Worm (Caenorhabditis elegans) whole organism, L4 larva: ENCODE data around the gene T09A5.14.

Experiments
- F26F4.8 ChIP-seq: fragments of 200-800 bp; sonication (Bioruptor generic); conservative IDR thresholded peaks from 2 replicates; pipeline ENCODE4 v1.3.6; 2022; ENCODE audit warnings: missing genetic modification characterization, missing compliant biosample characterization
- F44E2.7 ChIP-seq: fragments of 200-800 bp; sonication (Bioruptor generic); IDR thresholded peaks from 2 replicates; pipeline ENCODE4 v2.1.2; 2022; ENCODE audit warnings: missing genetic modification characterization, missing compliant biosample characterization
- T20F7.1 ChIP-seq: fragments of 200-800 bp; sonication (Bioruptor generic); optimal IDR thresholded peaks from 2 replicates; lab custom pipeline; 2018; ENCODE audit warnings: mild to moderate bottlenecking, missing genetic modification characterization, missing compliant biosample characterization
- Y5F2A.4 ChIP-seq: fragments of 200-800 bp; sonication (Bioruptor generic); optimal IDR thresholded peaks from 2 replicates; lab custom pipeline; 2018; ENCODE audit warnings: mild to moderate bottlenecking, missing genetic modification characterization, missing compliant biosample characterization
- aha-1 ChIP-seq: fragments of 150-350 bp; peaks from one replicate; lab custom pipeline; 2014; ENCODE audit warnings: missing biosample characterization, missing genetic modification characterization
- ama-1 ChIP-seq: fragments of 150-350 bp; optimal IDR thresholded peaks from 2 replicates; lab custom pipeline; 2014; ENCODE audit warnings: inconsistent platforms, mixed read lengths
- arid-1 ChIP-seq: fragments of 200-800 bp; sonication (Bioruptor generic); conservative IDR thresholded peaks from 2 replicates; pipeline ENCODE4 v1.3.6; 2022; ENCODE audit warnings: missing genetic modification reagents, missing genetic modification characterization, missing compliant biosample characterization
- ceh-28 ChIP-seq: fragments of 150-350 bp; optimal IDR thresholded peaks from 2 replicates; lab custom pipeline; 2014; ENCODE audit warnings: missing biosample characterization, missing genetic modification reagents, missing genetic modification characterization
- ceh-32 ChIP-seq: sonication (generic microtip); optimal IDR thresholded peaks from 2 replicates; lab custom pipeline; 2016; ENCODE audit warnings: mild to moderate bottlenecking, missing genetic modification characterization, missing compliant biosample characterization; ENCODE audit not compliant: poor library complexity
- daf-16 ChIP-seq, 3 experiments: sonication (generic microtip); optimal IDR thresholded peaks; 2 replicates each; lab custom pipeline; 2016 to 2017; ENCODE audit warnings: missing genetic modification characterization in 3 of 3, missing genetic modification reagents in 3 of 3, mild to moderate bottlenecking in 2 of 3, missing compliant biosample characterization in 2 of 3, missing biosample characterization in 1 of 3, moderate library complexity in 1 of 3
- dpl-1 ChIP-seq: fragments of 150-350 bp; optimal IDR thresholded peaks from 2 replicates; lab custom pipeline; 2014; ENCODE audit warnings: missing biosample characterization, missing genetic modification reagents, missing genetic modification characterization
- dve-1 ChIP-seq: sonication (generic microtip); optimal IDR thresholded peaks from 2 replicates; lab custom pipeline; 2017; ENCODE audit warnings: antibody characterized with exemption, mild to moderate bottlenecking, missing genetic modification characterization, missing compliant biosample characterization; ENCODE audit not compliant: insufficient read depth
- egl-43 ChIP-seq: fragments of 200-800 bp; sonication (Bioruptor generic); IDR thresholded peaks from 2 replicates; pipeline ENCODE4 v1.3.6; 2022; ENCODE audit warnings: missing genetic modification reagents, missing genetic modification characterization, missing compliant biosample characterization
- fkh-10 ChIP-seq: fragments of 150-350 bp; optimal IDR thresholded peaks from 2 replicates; lab custom pipeline; 2014; ENCODE audit warnings: missing biosample characterization, missing genetic modification reagents, missing genetic modification characterization
- hlh-30 ChIP-seq: sonication (generic microtip); optimal IDR thresholded peaks from 2 replicates; lab custom pipeline; 2017; ENCODE audit warnings: antibody characterized with exemption, mild to moderate bottlenecking, missing genetic modification characterization, missing compliant biosample characterization; ENCODE audit not compliant: insufficient read depth
- hmg-1.1 ChIP-seq: fragments of 200-800 bp; sonication (Bioruptor generic); IDR thresholded peaks from 2 replicates; pipeline ENCODE4 v1.3.6; 2022; ENCODE audit warnings: missing genetic modification reagents, missing genetic modification characterization, missing compliant biosample characterization
- lin-13 ChIP-seq: fragments of 150-350 bp; optimal IDR thresholded peaks from 2 replicates; lab custom pipeline; 2014; ENCODE audit warnings: missing biosample characterization, missing genetic modification reagents, missing genetic modification characterization
- lin-38 ChIP-seq: fragments of 200-800 bp; sonication (Bioruptor generic); IDR thresholded peaks from 2 replicates; pipeline ENCODE4 v1.3.6; 2022; ENCODE audit warnings: missing genetic modification reagents, missing genetic modification characterization, missing compliant biosample characterization
- lsy-2 ChIP-seq, 2 experiments: fragments of 150-350 bp in 1 of 2; sonication (generic microtip) in 1 of 2; optimal IDR thresholded peaks; 2 replicates each; lab custom pipeline; 2014 to 2017; ENCODE audit warnings: missing biosample characterization in 2 of 2, missing genetic modification characterization in 2 of 2
- mes-2 ChIP-seq: sonication (generic microtip); optimal IDR thresholded peaks from 2 replicates; lab custom pipeline; 2016; ENCODE audit warnings: missing genotype, mild to moderate bottlenecking, missing genetic modification characterization, missing compliant biosample characterization; ENCODE audit not compliant: poor library complexity, severe bottlenecking
- nhr-10 ChIP-seq: fragments of 150-350 bp; optimal IDR thresholded peaks from 2 replicates; lab custom pipeline; 2014; ENCODE audit warnings: missing biosample characterization, missing genetic modification characterization
- nhr-11 ChIP-seq: fragments of 150-350 bp; optimal IDR thresholded peaks from 2 replicates; lab custom pipeline; 2014; ENCODE audit warnings: missing biosample characterization, missing genetic modification characterization
- pqm-1 ChIP-seq: sonication (generic microtip); optimal IDR thresholded peaks from 2 replicates; lab custom pipeline; 2017; ENCODE audit warnings: missing biosample characterization, missing genetic modification characterization
- saeg-2 ChIP-seq: fragments of 200-800 bp; sonication (Bioruptor generic); IDR thresholded peaks from 2 replicates; pipeline ENCODE4 v1.3.6; 2022; ENCODE audit warnings: missing genetic modification reagents, missing genetic modification characterization, missing compliant biosample characterization
- set-16 ChIP-seq: fragments of 200-800 bp; sonication (Bioruptor generic); IDR thresholded peaks from 2 replicates; pipeline ENCODE4 v1.3.6; 2022; ENCODE audit warnings: missing genetic modification reagents, missing genetic modification characterization, missing compliant biosample characterization
- unc-130 ChIP-seq: sonication (generic microtip); optimal IDR thresholded peaks from 2 replicates; lab custom pipeline; 2016; ENCODE audit warnings: missing genetic modification reagents, missing genetic modification characterization, missing compliant biosample characterization
- unc-62 ChIP-seq, 3 experiments: fragments of 150-350 bp in 1 of 3; sonication (generic microtip); optimal IDR thresholded peaks in 2 of 3; peaks in 1 of 3; 1 replicate in 1 of 3; 2 replicates in 2 of 3; lab custom pipeline; 2014 to 2017; ENCODE audit warnings: missing biosample characterization in 3 of 3, missing genetic modification characterization in 3 of 3, missing genetic modification reagents in 3 of 3, missing genotype in 1 of 3
- zip-11 ChIP-seq: fragments of 200-800 bp; sonication (Bioruptor generic); IDR thresholded peaks from 2 replicates; pipeline ENCODE4 v1.3.6; 2022; ENCODE audit warnings: missing genetic modification characterization, missing compliant biosample characterization

Gene T09A5.14

DNA sequence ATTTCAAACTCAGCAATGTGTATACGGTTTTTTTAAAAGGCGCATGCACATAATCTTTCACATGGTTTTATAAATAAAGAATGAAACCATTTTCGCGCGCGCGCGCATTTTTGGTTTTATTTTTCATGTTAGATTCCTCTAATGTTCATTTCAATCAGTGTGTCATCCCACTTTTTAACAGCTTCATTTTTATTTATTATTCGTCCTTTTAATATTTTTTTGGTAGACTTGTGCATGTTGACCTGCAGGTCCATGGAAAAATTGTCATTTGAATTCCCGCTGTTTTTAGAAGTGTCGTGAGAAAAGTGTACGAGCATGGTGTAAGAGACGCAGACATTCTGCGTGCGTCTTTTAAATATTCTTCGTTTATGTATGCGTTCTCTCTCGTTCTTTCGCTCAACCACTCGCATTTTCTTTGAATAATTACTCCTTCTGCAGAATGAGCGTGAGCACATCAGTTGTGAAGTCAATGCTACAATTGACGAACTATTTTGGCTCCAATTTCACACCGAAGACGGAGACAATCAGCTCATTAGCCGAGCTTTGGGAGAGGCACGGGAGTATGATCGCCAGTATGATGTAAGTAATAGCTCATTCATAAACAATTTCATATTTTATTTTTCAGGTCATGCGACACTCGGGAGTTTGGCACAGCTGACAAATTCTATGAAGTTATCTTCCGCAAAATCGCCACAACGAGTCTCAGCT is 28.2 kb downstream of the T09A5.14 start, which contains the start of gene lin-5 (continued):
- TF ChIP-seq fkh-10, result peak; percentile 9
- peak; percentile 20 for TF ChIP-seq lin-13 (GFP tag; lab: Kevin White, UChicago)
- no peak for TF ChIP-seq daf-16 (GFP tag; optimal IDR thresholded peaks at IDR 0.05; lab: Kevin White, UChicago)
- peak; percentile 25 for TF ChIP-seq daf-16 (tag; optimal IDR thresholded peaks at IDR 0.05; lab: Kevin White, UChicago)
- peak; percentile 58 for TF ChIP-seq T20F7.1 (GFP tag; lab: Kevin White, UChicago)
- peak in 1 of 2 experiments; percentile 86 for TF ChIP-seq lsy-2 (tag; optimal IDR thresholded peaks at IDR 0.05; lab: Kevin White, UChicago)
- no peak for TF ChIP-seq F44E2.7
- peak; percentile 63 for TF ChIP-seq lin-38
- TF ChIP-seq unc-62 (GFP tag; optimal IDR thresholded peaks at IDR 0.05 in 1 of 2; lab: Kevin White, UChicago), result peak in 1 of 2 experiments; percentile 91
- TF ChIP-seq unc-62 (tag; optimal IDR thresholded peaks at IDR 0.05; lab: Kevin White, UChicago), result no peak
- TF ChIP-seq dpl-1 (GFP tag; lab: Kevin White, UChicago), result peak; percentile 90
- no peak for TF ChIP-seq Y5F2A.4
- TF ChIP-seq nhr-11 (tag; lab: Kevin White, UChicago), result peak; percentile 36
- peak; percentile 4 for TF ChIP-seq dve-1 (tag; lab: Kevin White, UChicago)
- peak; percentile 74 for TF ChIP-seq unc-130 (GFP tag; lab: Kevin White, UChicago)
- TF ChIP-seq hmg-1.1 (GFP tag; lab: Robert Waterston, UW), result peak; percentile 30; the same call in 1 of the 2 replicates
- TF ChIP-seq nhr-10 (tag; lab: Kevin White, UChicago), result no peak
- peak; percentile 94 for TF ChIP-seq aha-1 (tag; lab: Kevin White, UChicago)
- TF ChIP-seq, all 104 proteins: peak for 23

DNA sequence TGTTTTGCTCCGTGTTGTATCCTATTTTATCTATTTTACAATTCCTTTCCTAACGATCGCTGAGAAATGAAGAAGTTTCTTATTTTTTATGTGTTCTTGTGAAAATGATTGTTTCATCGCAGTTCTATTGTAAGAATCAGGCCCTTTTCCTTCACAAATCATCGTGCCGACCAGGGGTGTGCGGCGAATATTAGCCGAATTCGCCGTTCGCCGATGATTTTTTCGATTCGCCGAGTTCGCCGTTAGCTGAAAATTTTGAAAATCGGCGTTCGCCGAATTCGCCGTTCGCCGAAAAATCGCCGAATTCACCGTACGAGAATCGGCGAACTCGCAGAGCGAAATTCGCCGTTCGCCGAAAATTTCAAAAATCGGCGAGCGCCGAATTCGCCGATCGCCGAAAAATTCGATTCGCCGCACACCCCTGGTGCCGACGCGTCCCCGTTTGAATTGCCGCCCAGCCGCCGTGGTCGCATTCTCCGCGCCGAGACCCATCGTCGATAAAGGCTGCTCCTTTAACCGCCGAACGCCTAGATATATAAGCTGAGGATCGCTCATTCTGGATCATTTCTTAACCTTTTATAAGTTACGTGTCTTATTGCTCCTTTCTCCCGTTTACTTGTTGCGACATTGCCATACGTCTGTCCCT is 31.4 kb downstream of the T09A5.14 start:
- TF ChIP-seq hmg-1.1 (GFP tag; lab: Robert Waterston, UW) (no peak), set-16 (GFP tag; lab: Robert Waterston, UW) (peak; percentile 91), egl-43 (0 out of 2 replicates have a peak, but pooled peaks have one; percentile 24), dpl-1 (GFP tag; lab: Kevin White, UChicago) (peak; percentile 1)

ce11 chrII:7864207-7864606 is 32.1 kb downstream of the T09A5.14 start, which contains the start of gene ostb-1:
TSS of gene ostb-1 (plus strand) at chrII:7864507.
- TF ChIP-seq dpl-1 (GFP tag; lab: Kevin White, UChicago), result peak; percentile 26
- no peak for TF ChIP-seq daf-16 (GFP tag; optimal IDR thresholded peaks at IDR 0.05; lab: Kevin White, UChicago)
- TF ChIP-seq daf-16 (tag; optimal IDR thresholded peaks at IDR 0.05; lab: Kevin White, UChicago), result peak; percentile 72
- peak; percentile 55 for TF ChIP-seq mes-2 (tag; lab: Kevin White, UChicago)
- TF ChIP-seq lin-38, result peak; percentile 14; the same call in 1 of the 2 replicates
- TF ChIP-seq lsy-2 (tag; optimal IDR thresholded peaks at IDR 0.05; lab: Kevin White, UChicago), result peak in 1 of 2 experiments; percentile 82
- no peak for TF ChIP-seq F26F4.8 (GFP tag; lab: Robert Waterston, UW)
- peak; percentile 10 for TF ChIP-seq dve-1 (tag; lab: Kevin White, UChicago)
- no peak for TF ChIP-seq pqm-1 (tag; lab: Kevin White, UChicago)
- TF ChIP-seq ceh-28 (tag; lab: Kevin White, UChicago), result no peak
- peak; percentile 2 for TF ChIP-seq hlh-30
- peak; percentile 43 for TF ChIP-seq T20F7.1 (GFP tag; lab: Kevin White, UChicago)

DNA sequence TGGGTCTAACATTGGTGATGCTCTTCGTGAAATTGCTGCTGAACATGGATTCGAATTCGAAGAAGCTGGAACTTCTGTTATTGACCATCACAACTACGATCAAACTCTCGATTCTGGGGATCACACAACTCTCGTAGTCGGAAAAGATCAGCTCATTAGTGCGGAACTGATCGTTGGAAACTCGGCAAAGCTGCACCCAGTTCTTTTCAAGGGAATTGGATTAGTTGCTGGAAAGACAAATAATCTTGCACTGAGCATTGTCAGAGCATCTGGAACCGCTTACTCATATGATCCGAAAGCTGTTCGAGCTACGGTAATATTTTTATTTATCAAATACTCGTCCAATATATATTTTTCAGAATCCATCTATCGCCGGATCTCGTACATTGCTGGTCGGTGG is 32.7 kb downstream of the T09A5.14 start:
- no peak for TF ChIP-seq ama-1 (lab: Kevin White, UChicago)
- TF ChIP-seq ceh-32 (tag; lab: Kevin White, UChicago), result no peak
- no peak for TF ChIP-seq F26F4.8 (GFP tag; lab: Robert Waterston, UW)
- TF ChIP-seq aha-1 (tag; lab: Kevin White, UChicago), result peak; percentile 66
- TF ChIP-seq zip-11 (GFP tag; lab: Robert Waterston, UW), result no peak
- no peak for TF ChIP-seq T20F7.1 (GFP tag; lab: Kevin White, UChicago)
- TF ChIP-seq saeg-2, result no peak
- TF ChIP-seq unc-62 (GFP tag; optimal IDR thresholded peaks at IDR 0.05 in 1 of 2; lab: Kevin White, UChicago), result peak in 1 of 2 experiments; percentile 50
- TF ChIP-seq unc-62 (tag; optimal IDR thresholded peaks at IDR 0.05; lab: Kevin White, UChicago), result no peak
- TF ChIP-seq nhr-10 (tag; lab: Kevin White, UChicago), result no peak
- no peak for TF ChIP-seq arid-1 (GFP tag; lab: Robert Waterston, UW)
